Worm (Caenorhabditis elegans): ENCODE data around the gene lgc-36.

lgc-36 gene

ce11 chrV:11220415-11220814 lies 38.4 kb downstream of the lgc-36 start:
- TF ChIP-seq elt-3 (tag; optimal IDR thresholded peaks at IDR 0.05) (peak in 2 of 6 experiments; percentile 44 to 83), skn-1 (tag; optimal IDR thresholded peaks at IDR 0.05) (no peak), egl-13 (tag; optimal IDR thresholded peaks at IDR 0.05) (no peak), C04F5.9 (tag; optimal IDR thresholded peaks at IDR 0.05) (no peak), hlh-17 (GFP tag; optimal IDR thresholded peaks at IDR 0.05; ENCODE audit: borderline replicate concordance) (no peak), jun-1 (tag; optimal IDR thresholded peaks at IDR 0.05) (no peak), unc-98 (GFP tag; IDR thresholded peaks at IDR 0.05) (no peak)

ce11 chrV:11217394-11217793 lies 41.4 kb downstream of the lgc-36 start, which contains the start of gene cyp-29A2:
TSS of gene cyp-29A2 (plus strand) at chrV:11217583.
- peak; percentile 11 for TF ChIP-seq lin-14 (GFP tag; optimal IDR thresholded peaks at IDR 0.05)
- peak; percentile 22 for TF ChIP-seq nhr-71 (tag; optimal IDR thresholded peaks at IDR 0.05)
- no peak for TF ChIP-seq mef-2 (tag; optimal IDR thresholded peaks at IDR 0.05)
- TF ChIP-seq lin-13 (GFP tag; optimal IDR thresholded peaks at IDR 0.05) = no peak
- TF ChIP-seq unc-30 (tag; optimal IDR thresholded peaks at IDR 0.05) = no peak
- no peak for TF ChIP-seq C34B4.2 (tag; optimal IDR thresholded peaks at IDR 0.05)
- no peak for TF ChIP-seq sptf-1 (tag; optimal IDR thresholded peaks at IDR 0.05)
- no peak for TF ChIP-seq fkh-8 (tag; optimal IDR thresholded peaks at IDR 0.05)
- TF ChIP-seq dpl-1 (GFP tag; optimal IDR thresholded peaks at IDR 0.05) = no peak
- no peak for TF ChIP-seq lin-15B (tag; optimal IDR thresholded peaks at IDR 0.05)
- no peak for TF ChIP-seq hlh-4 (tag; optimal IDR thresholded peaks at IDR 0.05)
- TF ChIP-seq ceh-8 (GFP tag; optimal IDR thresholded peaks at IDR 0.05) = no peak
- TF ChIP-seq nhr-237 (tag; optimal IDR thresholded peaks at IDR 0.05) = no peak
- TF ChIP-seq ztf-11 (tag; optimal IDR thresholded peaks at IDR 0.05) = no peak
- TF ChIP-seq lsy-2 (tag; optimal IDR thresholded peaks at IDR 0.05) = no peak
- peak; percentile 52 for TF ChIP-seq nhr-20 (tag; optimal IDR thresholded peaks at IDR 0.05)
- no peak for TF ChIP-seq efl-1 (optimal IDR thresholded peaks at IDR 0.05)
- TF ChIP-seq efl-1 (GFP tag; optimal IDR thresholded peaks at IDR 0.05 in 1 of 2) = no peak
- no peak for TF ChIP-seq fos-1 (tag; optimal IDR thresholded peaks at IDR 0.05)
- TF ChIP-seq nhr-19 (GFP tag; conservative IDR thresholded peaks at IDR 0.05) = no peak
- TF ChIP-seq nhr-76 (tag; optimal IDR thresholded peaks at IDR 0.05) = no peak
- peak in 1 of 6 experiments; percentile 16 for TF ChIP-seq elt-3 (tag; optimal IDR thresholded peaks at IDR 0.05)
- no peak for TF ChIP-seq mep-1 (tag; optimal IDR thresholded peaks at IDR 0.05)
- TF ChIP-seq snpc-4 (tag; optimal IDR thresholded peaks at IDR 0.05) = no peak
- no peak for TF ChIP-seq aly-2 (tag; optimal IDR thresholded peaks at IDR 0.05)
- no peak for TF ChIP-seq ztf-4 (tag; optimal IDR thresholded peaks at IDR 0.05)
- peak; percentile 17 for TF ChIP-seq elt-2 (tag; optimal IDR thresholded peaks at IDR 0.05)
- no peak for TF ChIP-seq nhr-28 (tag; optimal IDR thresholded peaks at IDR 0.05)
- TF ChIP-seq mdl-1 (tag; optimal IDR thresholded peaks at IDR 0.05) = no peak
- TF ChIP-seq sox-4 (tag; optimal IDR thresholded peaks at IDR 0.05) = no peak
- TF ChIP-seq skn-1 (tag; optimal IDR thresholded peaks at IDR 0.05) = no peak
- no peak for TF ChIP-seq irx-1 (tag; optimal IDR thresholded peaks at IDR 0.05)
- no peak for TF ChIP-seq dsc-1 (tag; optimal IDR thresholded peaks at IDR 0.05)
- no peak for TF ChIP-seq C16A3.4 (tag; optimal IDR thresholded peaks at IDR 0.05)
- TF ChIP-seq fkh-10 (GFP tag; optimal IDR thresholded peaks at IDR 0.05) = no peak
- no peak for TF ChIP-seq unc-98 (GFP tag; IDR thresholded peaks at IDR 0.05)
- TF ChIP-seq hlh-17 (GFP tag; optimal IDR thresholded peaks at IDR 0.05; ENCODE audit: borderline replicate concordance) = no peak
- TF ChIP-seq lir-3 (tag; optimal IDR thresholded peaks at IDR 0.05; ENCODE audit: poor library complexity) = no peak
- peak; percentile 8 for TF ChIP-seq nhr-85 (tag)
- peak; percentile 7 for TF ChIP-seq blmp-1 (tag; optimal IDR thresholded peaks at IDR 0.05)
- peak; percentile 17 for TF ChIP-seq snu-23 (GFP tag; optimal IDR thresholded peaks at IDR 0.05)
- TF ChIP-seq efl-3 (GFP tag; optimal IDR thresholded peaks at IDR 0.05) = no peak
- TF ChIP-seq zip-4 (GFP tag; optimal IDR thresholded peaks at IDR 0.05) = no peak
- no peak for TF ChIP-seq ceh-63 (GFP tag; optimal IDR thresholded peaks at IDR 0.05)
- TF ChIP-seq zag-1 (tag; optimal IDR thresholded peaks at IDR 0.05) = no peak
- no peak for TF ChIP-seq hpl-2 (GFP tag; optimal IDR thresholded peaks at IDR 0.05)

Measured in whole organism, L1 larva.